Fruit fly (Drosophila melanogaster): ENCODE data around the gene janB.

janB gene

dm6 chr3R:30021559-30022451 is 16.7 kb downstream of the janB start, which contains the start of gene Mgat2:
Mgat2 (minus strand) TSS chr3R:30022221.
- TF ChIP-seq CG17801 (GFP tag; optimal IDR thresholded peaks at IDR 0.05; ENCODE audit: partially characterized antibody), result peak; percentile 36

DNA sequence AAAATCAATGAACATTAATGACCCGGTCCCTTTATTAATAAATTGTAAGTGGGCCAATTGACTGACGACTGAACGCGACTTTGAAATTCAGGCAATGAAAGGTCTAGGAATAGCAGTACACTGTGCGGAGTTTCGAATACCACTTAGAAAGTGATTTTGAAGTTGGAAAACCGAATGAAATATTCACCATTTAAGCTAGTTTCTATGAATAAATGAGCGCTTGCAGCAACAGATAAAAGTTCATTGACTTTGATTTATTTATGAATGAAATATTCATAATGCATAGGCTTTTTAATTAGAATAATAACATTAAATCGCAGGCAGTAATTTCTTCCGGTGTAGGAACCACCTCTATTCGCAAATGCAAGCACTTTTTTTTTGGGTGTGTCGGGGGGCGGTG is 17.5 kb downstream of the janB start:
- TF ChIP-seq CG17801 (GFP tag; optimal IDR thresholded peaks at IDR 0.05; ENCODE audit: partially characterized antibody), result no peak

dm6 chr3R:30014977-30015514 is 23.5 kb downstream of the janB start, which contains the start of gene CG7920:
CG7920 (minus strand) TSS chr3R:30015284.
- peak; percentile 60 for TF ChIP-seq CG17801 (GFP tag; optimal IDR thresholded peaks at IDR 0.05; ENCODE audit: partially characterized antibody)

DNA sequence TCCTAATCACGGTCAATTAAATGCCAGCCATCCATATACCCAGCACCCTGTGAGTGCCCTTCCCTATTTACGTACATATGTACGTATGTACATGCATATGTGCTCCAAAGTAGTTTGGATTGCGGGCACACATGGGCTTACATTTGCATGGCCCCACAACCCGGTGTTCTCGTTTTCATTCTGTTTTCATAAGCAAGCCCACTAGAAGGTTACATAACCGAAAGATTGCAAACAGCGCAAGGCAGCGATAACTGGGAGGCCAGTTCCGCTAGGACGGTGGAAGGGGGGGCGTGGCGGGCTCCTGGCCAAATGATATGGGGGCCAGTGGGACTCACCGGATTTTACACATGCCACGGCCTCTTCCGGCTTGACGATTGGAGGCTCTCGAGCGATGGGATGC is 24.0 kb downstream of the janB start:
- no peak for TF ChIP-seq CG17801 (GFP tag; optimal IDR thresholded peaks at IDR 0.05; ENCODE audit: partially characterized antibody)

dm6 chr3R:30013909-30014308 is 24.6 kb downstream of the janB start:
- no peak for TF ChIP-seq CG17801 (GFP tag; optimal IDR thresholded peaks at IDR 0.05; ENCODE audit: partially characterized antibody)

DNA sequence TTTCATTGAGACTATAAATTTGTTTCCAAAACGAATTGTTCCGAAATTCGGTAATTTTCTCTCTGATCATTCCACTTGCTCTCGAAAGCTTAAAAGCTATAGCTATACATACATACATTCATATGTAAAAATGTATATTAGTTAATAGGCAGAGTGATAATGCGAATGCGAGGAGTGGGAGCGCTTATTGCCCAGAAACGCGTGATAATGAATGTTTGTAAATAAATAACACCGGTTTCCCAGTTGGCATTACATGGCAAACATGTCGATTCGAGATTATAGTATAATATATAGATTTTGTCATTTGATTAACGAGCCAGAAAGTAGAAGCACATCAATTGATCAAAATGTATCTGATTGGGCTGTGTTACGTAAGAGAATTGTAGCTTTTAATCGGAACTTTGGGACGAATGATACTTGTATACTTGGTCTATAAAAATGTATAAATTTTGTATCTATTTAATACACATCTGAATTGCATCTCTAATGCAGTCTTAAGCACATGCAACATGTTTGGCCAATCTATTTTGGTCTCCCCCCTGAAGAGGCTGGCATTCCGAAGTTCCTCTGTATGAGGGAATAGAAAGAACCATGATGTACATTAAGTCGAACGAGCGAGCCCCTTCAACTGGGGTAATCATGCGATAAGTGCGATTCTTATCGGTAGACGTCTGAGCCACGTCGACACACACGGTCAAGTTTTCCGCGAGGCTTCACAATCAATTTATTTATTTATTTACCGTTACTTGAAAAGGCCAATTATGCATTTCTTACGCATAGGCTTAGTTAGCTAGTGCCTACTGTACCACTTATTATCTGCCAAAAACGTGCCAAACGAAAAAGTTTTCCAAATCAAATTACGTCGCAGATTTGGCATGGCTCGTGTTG is 25.7 kb downstream of the janB start:
- no peak for TF ChIP-seq CG17801 (GFP tag; optimal IDR thresholded peaks at IDR 0.05; ENCODE audit: partially characterized antibody)

DNA sequence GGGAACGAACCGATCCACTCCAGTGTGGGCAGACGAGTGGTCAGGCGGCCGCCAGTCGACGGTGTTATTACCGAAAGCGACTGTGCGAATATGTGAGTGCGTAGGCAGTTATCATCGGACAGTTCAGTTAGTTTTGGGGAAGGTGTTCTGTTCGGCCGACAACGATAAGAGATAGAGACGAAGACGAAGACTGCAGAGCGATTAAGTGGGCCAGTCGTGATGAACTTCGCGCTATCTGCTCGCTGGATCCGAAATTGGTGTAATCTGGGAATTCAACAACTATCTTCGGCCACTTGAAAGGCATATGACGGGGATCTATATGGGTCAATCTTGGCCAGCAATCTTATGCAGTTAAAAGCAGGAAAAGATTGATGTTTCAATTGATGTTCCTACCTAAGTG is 29.4 kb downstream of the janB start, which contains the start of gene CG7912:
Gene CG7912 (minus strand): TSS at position 17 of the 400 bp plus-strand sequence.
- no peak for TF ChIP-seq CG17801 (GFP tag; optimal IDR thresholded peaks at IDR 0.05; ENCODE audit: partially characterized antibody)

DNA sequence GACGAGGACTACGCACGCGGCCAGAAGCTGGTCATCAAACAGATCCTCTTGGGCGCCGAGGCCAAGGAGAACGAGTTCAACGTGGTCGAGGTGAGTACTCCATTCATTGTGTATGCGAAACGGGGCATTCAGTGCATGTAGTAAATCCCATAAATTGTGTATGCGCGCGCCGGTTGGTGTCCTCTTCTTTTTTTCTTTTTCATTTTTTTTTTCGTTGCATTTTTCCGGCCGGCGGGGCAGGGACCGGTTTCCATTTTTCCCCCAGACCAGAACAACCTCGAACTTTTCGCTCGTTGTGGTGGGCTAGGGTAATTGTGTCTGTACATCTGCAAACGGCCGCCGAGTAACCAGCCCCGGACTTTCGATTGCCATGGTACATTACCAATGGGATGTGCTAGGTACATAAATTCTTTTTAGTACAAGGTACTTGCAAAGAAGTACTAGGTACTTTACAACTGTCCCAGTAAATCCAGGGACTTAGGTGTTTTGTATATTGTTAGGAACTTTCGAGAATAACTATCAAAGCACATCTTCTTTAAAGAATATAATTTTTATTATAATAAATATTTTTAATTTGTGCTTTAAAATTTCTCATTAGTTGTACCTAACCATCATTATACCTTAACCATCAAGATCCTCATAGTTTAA is 33.1 kb downstream of the janB start:
- no peak for TF ChIP-seq CG17801 (GFP tag; optimal IDR thresholded peaks at IDR 0.05; ENCODE audit: partially characterized antibody)

DNA sequence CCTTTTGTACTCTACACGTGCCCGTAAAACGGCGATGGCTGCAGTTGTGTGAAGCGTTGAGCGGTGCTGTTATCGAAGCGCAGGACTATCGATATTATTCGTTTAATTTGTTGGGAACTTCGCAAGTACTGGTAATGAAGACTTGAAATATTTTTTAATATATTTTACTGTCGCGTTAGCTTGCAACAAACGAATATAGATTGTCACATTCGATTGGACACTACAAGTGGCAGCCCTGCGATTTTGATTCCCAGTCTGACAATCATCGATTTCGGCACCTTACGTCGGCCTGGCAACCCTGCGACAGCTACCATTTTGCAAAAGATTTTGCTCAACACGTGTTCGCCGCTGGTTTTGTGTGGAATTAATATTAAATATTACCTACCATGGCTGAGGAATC is 33.9 kb downstream of the janB start, which contains the start of the genes Nlp and Nph:
Gene Nlp (plus strand): TSS at position 138 of the 400 bp plus-strand sequence.
Gene Nph (minus strand): TSS at position 214 of the 400 bp plus-strand sequence.
- TF ChIP-seq CG17801 (GFP tag; optimal IDR thresholded peaks at IDR 0.05; ENCODE audit: partially characterized antibody), result peak; percentile 59

DNA sequence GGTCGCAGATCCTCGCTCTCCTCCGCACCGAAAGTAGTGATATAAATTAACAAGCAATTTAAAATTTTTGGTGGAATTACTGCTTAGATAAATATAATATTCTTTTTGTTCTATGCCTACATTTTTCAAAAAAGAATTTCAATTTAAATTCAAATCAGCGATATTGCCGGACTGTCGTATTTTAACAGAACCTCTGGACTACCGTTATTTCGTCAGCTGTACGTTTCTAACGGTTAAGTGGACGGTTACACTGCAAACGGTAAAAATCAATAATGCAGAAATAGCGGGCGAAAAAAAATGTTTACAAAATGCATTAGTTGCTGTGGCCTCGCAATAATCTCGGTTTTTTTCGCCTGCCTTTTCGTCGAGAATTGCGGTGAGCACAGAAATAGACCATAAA is 38.2 kb downstream of the janB start, which contains the start of gene Tace:
Gene Tace (plus strand): TSS at position 245 of the 400 bp plus-strand sequence.
- TF ChIP-seq CG17801 (GFP tag; optimal IDR thresholded peaks at IDR 0.05; ENCODE audit: partially characterized antibody), result no peak

dm6 chr3R:29999495-29999894 is 39.0 kb downstream of the janB start, which contains the start of gene CG34298:
CG34298 (plus strand) TSS chr3R:29999795.
- TF ChIP-seq CG17801 (GFP tag; optimal IDR thresholded peaks at IDR 0.05; ENCODE audit: partially characterized antibody), result no peak

DNA sequence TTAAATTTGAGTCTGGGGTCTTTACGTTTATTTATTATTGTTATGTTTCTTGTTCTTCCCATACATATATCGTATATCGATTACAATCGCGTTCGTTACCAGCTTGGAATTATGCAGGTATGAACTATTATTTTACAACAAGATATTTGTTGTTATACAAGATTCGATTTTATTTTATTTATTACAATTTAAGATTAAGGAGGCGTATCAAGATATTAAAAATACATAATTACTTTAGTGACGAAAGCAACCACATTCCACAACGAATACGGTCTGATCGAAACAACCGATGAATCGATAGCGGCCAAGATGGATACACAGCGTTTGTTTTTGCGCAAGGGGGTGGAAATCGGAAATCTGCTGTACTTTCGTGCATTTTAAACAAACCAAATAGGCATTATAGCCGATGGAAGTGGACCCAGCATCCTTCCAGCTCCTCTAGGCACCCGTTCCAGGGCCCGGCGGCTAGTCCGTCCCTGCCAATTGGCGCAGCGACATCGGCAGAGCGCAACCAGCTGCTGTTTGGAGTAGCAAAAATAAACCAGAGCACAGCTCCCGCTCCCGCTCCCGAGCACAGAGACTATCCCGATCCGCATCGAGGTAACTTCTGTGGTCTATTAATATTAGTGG is 40.8 kb downstream of the janB start, which contains the start of the genes CG15525 and CG11504:
Gene CG15525 (minus strand): TSS at position 70 of the 630 bp plus-strand sequence.
Gene CG11504 (plus strand): TSS at position 294 of the 630 bp plus-strand sequence.
- TF ChIP-seq CG17801 (GFP tag; optimal IDR thresholded peaks at IDR 0.05; ENCODE audit: partially characterized antibody), result peak; percentile 36

DNA sequence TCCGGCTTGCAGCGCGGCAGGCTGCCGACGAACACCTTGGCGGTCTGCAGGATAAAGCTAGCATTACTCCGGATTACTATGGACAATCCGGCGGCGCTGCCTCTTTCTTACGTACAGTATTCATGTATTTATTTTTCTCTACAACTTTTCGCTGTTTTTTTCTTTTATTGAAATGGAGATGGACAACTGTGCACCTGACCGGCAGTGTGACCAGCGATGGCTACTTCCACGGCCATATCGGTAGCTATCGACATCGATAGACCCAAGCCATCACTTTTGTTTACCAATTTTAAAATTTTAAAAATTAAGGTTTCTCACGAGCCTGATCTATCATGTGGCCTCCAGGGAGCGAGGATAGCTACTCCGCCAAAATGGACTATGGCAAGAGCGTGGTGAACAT is 43.5 kb downstream of the janB start, which contains the start of the genes CG7903 and Sas-6:
Gene CG7903 (minus strand): TSS at position 197 of the 400 bp plus-strand sequence.
Gene Sas-6 (plus strand): TSS at position 323 of the 400 bp plus-strand sequence.
- peak; percentile 1 for TF ChIP-seq CG17801 (GFP tag; optimal IDR thresholded peaks at IDR 0.05; ENCODE audit: partially characterized antibody)
